Fruit fly (Drosophila melanogaster): Measurements from ENCODE around the gene CG11656.

- TF ChIP-seq CG8478 (optimal IDR thresholded peaks at IDR 0.05) (no peak), CTCF (optimal IDR thresholded peaks at IDR 0.05) (no peak)
Measured at dm6 chr3R:12993018-12993417, 16.7 kb upstream of the CG11656 start, which contains the start of gene yellow-f.

All from S2 (cell line).